Worm (Caenorhabditis elegans): ENCODE measurements around the gene nep-12.

The nep-12 gene

DNA sequence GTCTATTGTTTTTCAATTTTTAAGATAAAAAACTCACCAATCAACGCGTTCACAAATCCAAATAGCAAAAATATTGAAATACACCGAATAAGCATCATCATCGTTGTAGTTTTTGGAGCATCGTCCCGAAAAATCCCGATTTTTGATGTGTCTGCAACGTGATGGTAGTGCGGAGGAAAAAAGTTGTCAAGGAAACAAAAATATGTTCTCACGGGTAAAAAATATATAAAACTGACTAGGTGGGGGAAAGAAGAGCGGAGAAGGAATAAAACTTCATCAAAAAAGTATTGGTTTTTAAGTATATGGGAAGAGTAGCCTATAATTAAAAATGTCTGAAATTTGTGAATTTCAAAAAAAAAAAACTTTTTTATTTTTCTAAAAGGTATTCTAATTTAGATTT is 27.6 kb upstream of the nep-12 start, which contains the start of gene rig-6:
Gene rig-6 (minus strand): TSS at position 101 of the 400 bp plus-strand sequence.
- TF ChIP-seq ceh-2 (tag; optimal IDR thresholded peaks at IDR 0.05), result no peak
- TF ChIP-seq ahr-1 (tag; optimal IDR thresholded peaks at IDR 0.05), result no peak
- no peak for TF ChIP-seq unc-3 (GFP tag; conservative IDR thresholded peaks at IDR 0.05)
- no peak for TF ChIP-seq unc-3 (tag; optimal IDR thresholded peaks at IDR 0.05)
- TF ChIP-seq ceh-48 (tag; optimal IDR thresholded peaks at IDR 0.05), result no peak
- TF ChIP-seq ceh-9 (tag; optimal IDR thresholded peaks at IDR 0.05), result no peak
- no peak for TF ChIP-seq nfya-1 (tag; optimal IDR thresholded peaks at IDR 0.05)
- TF ChIP-seq elt-4 (tag; optimal IDR thresholded peaks at IDR 0.05), result no peak
- no peak for TF ChIP-seq che-1 (tag; optimal IDR thresholded peaks at IDR 0.05)
- TF ChIP-seq C08G9.2 (tag; optimal IDR thresholded peaks at IDR 0.05), result no peak
- TF ChIP-seq mec-3 (tag; optimal IDR thresholded peaks at IDR 0.05; ENCODE audit: borderline replicate concordance), result no peak
- no peak for TF ChIP-seq ztf-16 (tag; optimal IDR thresholded peaks at IDR 0.05)
- no peak for TF ChIP-seq tbx-2 (tag; optimal IDR thresholded peaks at IDR 0.05)
- no peak for TF ChIP-seq C38D4.7 (GFP tag; optimal IDR thresholded peaks at IDR 0.05)
- no peak for TF ChIP-seq lin-11 (tag; optimal IDR thresholded peaks at IDR 0.05)
- no peak for TF ChIP-seq ceh-45 (GFP tag; IDR thresholded peaks at IDR 0.05)
- TF ChIP-seq sox-4 (tag; optimal IDR thresholded peaks at IDR 0.05), result no peak
- TF ChIP-seq pag-3 (tag; optimal IDR thresholded peaks at IDR 0.05; ENCODE audit: borderline replicate concordance), result no peak
- no peak for TF ChIP-seq hlh-30 (tag; optimal IDR thresholded peaks at IDR 0.05; ENCODE audit: insufficient read depth)
- no peak for TF ChIP-seq ceh-30 (tag; optimal IDR thresholded peaks at IDR 0.05)

DNA sequence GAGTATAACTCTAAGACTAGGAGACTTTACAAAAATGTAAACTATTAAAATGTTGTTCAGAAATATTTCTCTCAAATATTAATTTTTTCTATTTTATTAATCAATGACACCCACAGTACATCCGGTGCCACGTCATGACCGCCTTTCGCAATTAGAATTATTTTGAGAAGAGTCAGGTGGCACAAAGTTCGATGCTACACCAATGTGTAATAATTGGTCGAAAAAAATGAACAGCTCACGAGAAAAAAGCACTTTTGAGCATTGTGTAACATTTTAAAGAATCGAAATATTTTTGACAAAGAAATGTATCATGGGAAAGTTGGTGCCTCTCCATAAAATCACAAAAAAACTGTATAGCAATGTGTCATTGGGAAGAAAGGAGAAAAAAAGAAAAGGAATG is 22.4 kb upstream of the nep-12 start:
- TF ChIP-seq pag-3 (tag; optimal IDR thresholded peaks at IDR 0.05; ENCODE audit: borderline replicate concordance), result no peak
- TF ChIP-seq pqm-1 (tag; optimal IDR thresholded peaks at IDR 0.05), result no peak
- TF ChIP-seq hlh-13 (GFP tag; optimal IDR thresholded peaks at IDR 0.05), result no peak
- no peak for TF ChIP-seq ceh-19 (GFP tag; optimal IDR thresholded peaks at IDR 0.05)
- no peak for TF ChIP-seq ceh-22 (tag; optimal IDR thresholded peaks at IDR 0.05)
- no peak for TF ChIP-seq ceh-6 (GFP tag; optimal IDR thresholded peaks at IDR 0.05)
- no peak for TF ChIP-seq sox-4 (tag; optimal IDR thresholded peaks at IDR 0.05)
- no peak for TF ChIP-seq K09A11.1 (tag; optimal IDR thresholded peaks at IDR 0.05; ENCODE audit: insufficient read depth)
- no peak for TF ChIP-seq ceh-48 (tag; optimal IDR thresholded peaks at IDR 0.05)
- TF ChIP-seq elt-2 (tag; optimal IDR thresholded peaks at IDR 0.05), result no peak
- TF ChIP-seq ceh-45 (GFP tag; IDR thresholded peaks at IDR 0.05), result no peak
- no peak for TF ChIP-seq hlh-15 (tag; optimal IDR thresholded peaks at IDR 0.05)
- TF ChIP-seq zip-5 (tag; optimal IDR thresholded peaks at IDR 0.05), result no peak
- no peak for TF ChIP-seq madf-2 (tag; optimal IDR thresholded peaks at IDR 0.05)
- no peak for TF ChIP-seq pha-4 (tag; optimal IDR thresholded peaks at IDR 0.05)
- TF ChIP-seq ama-1 (optimal IDR thresholded peaks at IDR 0.05), result no peak
- TF ChIP-seq unc-3 (GFP tag; conservative IDR thresholded peaks at IDR 0.05), result no peak
- TF ChIP-seq unc-3 (tag; optimal IDR thresholded peaks at IDR 0.05), result no peak
- TF ChIP-seq odd-2 (tag; optimal IDR thresholded peaks at IDR 0.05), result no peak

DNA sequence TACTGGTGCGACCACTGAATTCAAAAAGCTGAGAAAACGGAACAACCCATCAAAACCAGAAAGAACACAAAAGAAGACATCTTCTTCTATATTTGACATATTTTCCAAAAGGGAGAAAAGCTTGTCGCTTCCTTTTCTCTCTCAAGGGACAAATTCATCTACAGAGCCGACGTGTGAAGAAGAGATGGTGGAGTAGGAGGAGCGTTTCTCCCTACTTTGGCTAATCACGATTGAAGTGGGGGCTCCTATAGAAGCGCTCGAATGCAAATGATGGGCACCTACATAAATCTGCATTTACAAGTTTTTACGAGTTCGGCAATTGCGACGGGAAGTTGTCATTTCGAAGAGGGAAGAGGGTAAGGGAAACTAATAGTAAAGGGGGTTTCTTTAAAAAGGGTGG is 21.9 kb upstream of the nep-12 start:
- TF ChIP-seq nhr-11 (tag; optimal IDR thresholded peaks at IDR 0.05) (no peak), dve-1 (tag; optimal IDR thresholded peaks at IDR 0.05) (no peak), ceh-45 (GFP tag; IDR thresholded peaks at IDR 0.05) (no peak), sdc-2 (tag; optimal IDR thresholded peaks at IDR 0.05) (no peak), K02D7.2 (tag; optimal IDR thresholded peaks at IDR 0.05) (no peak), ceh-9 (tag; optimal IDR thresholded peaks at IDR 0.05) (no peak), ceh-34 (tag; optimal IDR thresholded peaks at IDR 0.05) (no peak), pha-4 (tag; optimal IDR thresholded peaks at IDR 0.05) (no peak), eyg-1 (tag; optimal IDR thresholded peaks at IDR 0.05) (no peak), nfya-1 (tag; optimal IDR thresholded peaks at IDR 0.05) (no peak), fax-1 (tag; optimal IDR thresholded peaks at IDR 0.05) (no peak), T23F11.4 (GFP tag; optimal IDR thresholded peaks at IDR 0.05) (no peak), ceh-30 (tag; optimal IDR thresholded peaks at IDR 0.05) (no peak)
